Worm (Caenorhabditis elegans) whole organism, L4/young adult: ENCODE data around the gene clec-40.

Experiments used
- W03F9.2 ChIP-seq: fragments of 150-350 bp; optimal IDR thresholded peaks from 2 replicates; lab custom pipeline; 2014; ENCODE audit warnings: missing biosample characterization, missing genetic modification characterization
- him-1 ChIP-seq: sonication (generic microtip); optimal IDR thresholded peaks from 2 replicates; lab custom pipeline; 2016; ENCODE audit warnings: missing genotype, missing genetic modification reagents, missing genetic modification characterization, missing compliant biosample characterization

ce11 chrV:16816707-16817106 is 24.2 kb downstream of the clec-40 start:
- TF ChIP-seq W03F9.2 (tag; lab: Kevin White, UChicago) = no peak
- no peak for TF ChIP-seq him-1 (tag; lab: Kevin White, UChicago)
